Worm (Caenorhabditis elegans): Measurements from ENCODE around the gene srw-43.
"Not testable (repeated sequence)": the region's sequence is repeated elsewhere in the genome, so short reads cannot be mapped to it uniquely, and the experiment has no call there.

Gene srw-43

ce11 chrV:16645201-16645940 is 40.5 kb upstream of the srw-43 start, which contains the start of gene W06G6.17:
TSS of gene W06G6.17 (minus strand) at chrV:16645251.
- TF ChIP-seq egl-13 (tag; optimal IDR thresholded peaks at IDR 0.05), result no peak
- TF ChIP-seq lin-35 (GFP tag; optimal IDR thresholded peaks at IDR 0.05), result no peak
- TF ChIP-seq zag-1 (tag; optimal IDR thresholded peaks at IDR 0.05), result no peak
- no peak for TF ChIP-seq efl-1 (optimal IDR thresholded peaks at IDR 0.05)
- no peak for TF ChIP-seq efl-1 (GFP tag; optimal IDR thresholded peaks at IDR 0.05 in 1 of 2)
- no peak for TF ChIP-seq nhr-12 (tag; optimal IDR thresholded peaks at IDR 0.05)
- no peak for TF ChIP-seq lir-3 (tag; optimal IDR thresholded peaks at IDR 0.05; ENCODE audit: poor library complexity)
- TF ChIP-seq snu-23 (GFP tag; optimal IDR thresholded peaks at IDR 0.05), result no peak
- no peak for TF ChIP-seq unc-30 (tag; optimal IDR thresholded peaks at IDR 0.05)
- TF ChIP-seq zip-4 (GFP tag; optimal IDR thresholded peaks at IDR 0.05), result no peak
- no peak for TF ChIP-seq fkh-8 (tag; optimal IDR thresholded peaks at IDR 0.05)
- no peak for TF ChIP-seq nhr-85 (tag)
- no peak for TF ChIP-seq aha-1 (tag; optimal IDR thresholded peaks at IDR 0.05)

- TF ChIP-seq hlh-17 (GFP tag; optimal IDR thresholded peaks at IDR 0.05; ENCODE audit: borderline replicate concordance), result no peak
- TF ChIP-seq fos-1 (tag; optimal IDR thresholded peaks at IDR 0.05), result no peak
- TF ChIP-seq nhr-76 (tag; optimal IDR thresholded peaks at IDR 0.05), result no peak
- no peak for TF ChIP-seq ceh-88 (GFP tag; IDR thresholded peaks at IDR 0.05)
- no peak for TF ChIP-seq lsy-2 (tag; optimal IDR thresholded peaks at IDR 0.05)
- no peak for TF ChIP-seq zip-4 (GFP tag; optimal IDR thresholded peaks at IDR 0.05)
- no peak for TF ChIP-seq dsc-1 (tag; optimal IDR thresholded peaks at IDR 0.05)
- no peak for TF ChIP-seq ceh-8 (GFP tag; optimal IDR thresholded peaks at IDR 0.05)
- TF ChIP-seq lin-15B (tag; optimal IDR thresholded peaks at IDR 0.05), result no peak
- TF ChIP-seq snpc-4 (tag; optimal IDR thresholded peaks at IDR 0.05), result no peak
- TF ChIP-seq lin-35 (GFP tag; optimal IDR thresholded peaks at IDR 0.05), result no peak
These were observed 39.5 kb upstream of the srw-43 start, which contains the start of gene W06G6.9 for ce11 chrV:16646372-16646771. TSS of gene W06G6.9 (minus strand) at chrV:16646472.

ce11 chrV:16647093-16647492 is 38.7 kb upstream of the srw-43 start, which contains the start of gene W06G6.10:
TSS of gene W06G6.10 (minus strand) at chrV:16647193.
- no peak for TF ChIP-seq mep-1 (tag; optimal IDR thresholded peaks at IDR 0.05)
- TF ChIP-seq C16A3.4 (tag; optimal IDR thresholded peaks at IDR 0.05), result no peak
- TF ChIP-seq unc-62 (GFP tag; optimal IDR thresholded peaks at IDR 0.05), result no peak
- TF ChIP-seq mdl-1 (tag; optimal IDR thresholded peaks at IDR 0.05), result no peak
- TF ChIP-seq efl-1 (optimal IDR thresholded peaks at IDR 0.05), result no peak
- peak in 1 of 2 experiments; percentile 10 for TF ChIP-seq efl-1 (GFP tag; optimal IDR thresholded peaks at IDR 0.05 in 1 of 2)

ce11 chrV:16648317-16649018 is 37.4 kb upstream of the srw-43 start, which contains the start of gene W06G6.20:
TSS of gene W06G6.20 (minus strand) at chrV:16648367.
- TF ChIP-seq dsc-1 (tag; optimal IDR thresholded peaks at IDR 0.05), result no peak
- no peak for TF ChIP-seq hlh-17 (GFP tag; optimal IDR thresholded peaks at IDR 0.05; ENCODE audit: borderline replicate concordance)
- no peak for TF ChIP-seq nhr-76 (tag; optimal IDR thresholded peaks at IDR 0.05)
- no peak for TF ChIP-seq nhr-237 (tag; optimal IDR thresholded peaks at IDR 0.05)
- TF ChIP-seq zag-1 (tag; optimal IDR thresholded peaks at IDR 0.05), result no peak
- TF ChIP-seq nhr-85 (tag), result peak; percentile 6
- TF ChIP-seq mep-1 (tag; optimal IDR thresholded peaks at IDR 0.05), result no peak

DNA sequence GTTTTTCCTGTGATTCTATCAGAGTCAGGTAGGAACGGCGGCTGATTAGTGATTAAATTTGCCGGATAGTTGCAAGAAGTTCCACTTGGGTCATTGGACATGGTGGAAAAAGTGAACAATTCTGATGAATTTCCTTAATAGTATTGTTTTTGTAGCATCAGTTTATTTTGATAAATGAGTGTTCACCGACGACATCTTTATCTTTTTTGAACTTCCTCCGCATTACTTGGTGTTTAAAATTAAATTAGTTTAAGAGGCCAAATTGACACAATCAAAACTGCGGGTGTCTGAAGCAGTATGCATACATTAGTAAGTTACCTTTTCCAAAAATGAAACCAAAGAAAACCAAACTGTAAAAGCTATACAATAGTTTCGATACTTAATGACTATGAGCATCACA is 36.6 kb upstream of the srw-43 start, which contains the start of gene W06G6.11:
Gene W06G6.11 (minus strand): TSS at position 101 of the 400 bp plus-strand sequence.
- TF ChIP-seq dpl-1 (GFP tag; optimal IDR thresholded peaks at IDR 0.05); nhr-90 (tag; optimal IDR thresholded peaks at IDR 0.05; ENCODE audit: poor library complexity); lin-14 (GFP tag; optimal IDR thresholded peaks at IDR 0.05): not testable (repeated sequence)

Data from whole organism, L1 larva.